Fruit fly (Drosophila melanogaster) whole organism, embryonic: Measurements from ENCODE around the gene ATPsynO.

Source experiments
- Awh ChIP-seq: fragments of 200-800 bp; sonication (Bioruptor generic); IDR thresholded peaks from 2 replicates; pipeline ENCODE4, ENCODE4 v1.3.6; 2022; ENCODE audit warnings: missing biosample characterization, missing genetic modification characterization
- CG10321 ChIP-seq: fragments of 200-800 bp; sonication (Bioruptor generic); IDR thresholded peaks from 2 replicates; pipeline ENCODE4 v1.3.6; 2022; ENCODE audit warnings: missing biosample characterization, missing genetic modification characterization
- CG10979 ChIP-seq: fragments of 200-800 bp; sonication (Bioruptor generic); optimal IDR thresholded peaks from 2 replicates; lab custom pipeline; 2018; ENCODE audit warnings: missing biosample characterization, mild to moderate bottlenecking, missing genetic modification characterization, moderate library complexity
- CG11247 ChIP-seq: fragments of 200-800 bp; sonication (Bioruptor generic); IDR thresholded peaks from 2 replicates; pipeline ENCODE4 v1.3.6; 2022; ENCODE audit warnings: missing biosample characterization, missing genetic modification characterization
- CG12391 ChIP-seq: fragments of 200-800 bp; sonication (Bioruptor generic); optimal IDR thresholded peaks from 3 replicates; lab custom pipeline; 2018; ENCODE audit warnings: missing biosample characterization, mild to moderate bottlenecking, missing genetic modification characterization, moderate library complexity
- CG13296 ChIP-seq: fragments of 200-800 bp; sonication (Bioruptor generic); optimal IDR thresholded peaks from 3 replicates; lab custom pipeline; 2018; ENCODE audit warnings: missing biosample characterization, mild to moderate bottlenecking, missing genetic modification characterization
- CG14050 ChIP-seq: fragments of 200-800 bp; sonication (Bioruptor generic); IDR thresholded peaks from 3 replicates; pipeline ENCODE4 v1.3.6; 2022; ENCODE audit warnings: missing biosample characterization, missing genetic modification characterization
- CG14441 ChIP-seq: fragments of 200-800 bp; sonication (Bioruptor generic); IDR thresholded peaks from 2 replicates; pipeline ENCODE4 v1.3.6; 2022; ENCODE audit warnings: missing biosample characterization, missing genetic modification characterization
- CG1603 ChIP-seq: fragments of 200-800 bp; sonication (Bioruptor generic); optimal IDR thresholded peaks from 2 replicates; lab custom pipeline; 2019; ENCODE audit warnings: missing biosample characterization, mild to moderate bottlenecking, missing genetic modification characterization, moderate library complexity
- CG1647 ChIP-seq: fragments of 200-800 bp; sonication (Bioruptor generic); optimal IDR thresholded peaks from 3 replicates; lab custom pipeline; 2016; ENCODE audit warnings: missing biosample characterization, missing genetic modification characterization
- CG18011 ChIP-seq: fragments of 200-800 bp; sonication (Bioruptor generic); optimal IDR thresholded peaks from 2 replicates; lab custom pipeline; 2017; ENCODE audit warnings: missing biosample characterization, missing genetic modification characterization, mild to moderate bottlenecking, moderate library complexity, missing genotype
- CG2199 ChIP-seq: fragments of 200-800 bp; sonication (Bioruptor generic); IDR thresholded peaks from 3 replicates; pipeline ENCODE4 v1.3.6; 2022; ENCODE audit warnings: missing biosample characterization, missing genetic modification characterization
- CG2202 ChIP-seq: fragments of 200-800 bp; sonication (Bioruptor generic); optimal IDR thresholded peaks from 2 replicates; lab custom pipeline; 2018; ENCODE audit warnings: missing biosample characterization, mild to moderate bottlenecking, missing genetic modification characterization
- CG2712 ChIP-seq: fragments of 200-800 bp; optimal IDR thresholded peaks from 3 replicates; lab custom pipeline; 2019; ENCODE audit warnings: missing biosample characterization, mild to moderate bottlenecking, missing genetic modification characterization, moderate library complexity
- CG30020 ChIP-seq: fragments of 200-800 bp; optimal IDR thresholded peaks from 2 replicates; lab custom pipeline; 2019; ENCODE audit warnings: missing biosample characterization, mild to moderate bottlenecking, missing genetic modification characterization, moderate library complexity
- CG32767 ChIP-seq: fragments of 200-800 bp; sonication (Bioruptor generic); IDR thresholded peaks from 2 replicates; pipeline ENCODE4 v1.3.6; 2022; ENCODE audit warnings: missing biosample characterization, missing genetic modification characterization
- CG34224 ChIP-seq: fragments of 200-800 bp; sonication (Bioruptor generic); IDR thresholded peaks from 3 replicates; pipeline ENCODE4 v1.3.6; 2022; ENCODE audit warnings: missing biosample characterization, missing genetic modification characterization; ENCODE audit not compliant: partially characterized antibody
- CG34422 ChIP-seq: fragments of 200-800 bp; sonication (Bioruptor generic); IDR thresholded peaks from 3 replicates; pipeline ENCODE4 v1.3.6; 2022; ENCODE audit warnings: missing biosample characterization, missing genetic modification characterization
- CG4820 ChIP-seq: fragments of 200-800 bp; sonication (Bioruptor generic); optimal IDR thresholded peaks from 3 replicates; lab custom pipeline; 2016; ENCODE audit warnings: missing biosample characterization, missing genetic modification characterization
- CG4854 ChIP-seq: fragments of 200-800 bp; sonication (Bioruptor generic); optimal IDR thresholded peaks from 2 replicates; lab custom pipeline; 2016; ENCODE audit warnings: missing biosample characterization, missing genetic modification characterization, inconsistent platforms
- CG5245 ChIP-seq: fragments of 200-800 bp; sonication (Bioruptor generic); optimal IDR thresholded peaks from 3 replicates; lab custom pipeline; 2016; ENCODE audit warnings: missing biosample characterization, missing genetic modification characterization
- CG6254 ChIP-seq: fragments of 200-800 bp; sonication (Bioruptor generic); optimal IDR thresholded peaks from 3 replicates; lab custom pipeline; 2017; ENCODE audit warnings: mild to moderate bottlenecking, missing biosample characterization, missing genetic modification reagents, missing genetic modification characterization
- CG9437 ChIP-seq: fragments of 200-800 bp; sonication (Bioruptor generic); optimal IDR thresholded peaks from 2 replicates; lab custom pipeline; 2018; ENCODE audit warnings: missing biosample characterization, mild to moderate bottlenecking, missing genetic modification characterization
- CHES-1-like ChIP-seq: fragments of 200-800 bp; sonication (Bioruptor generic); optimal IDR thresholded peaks from 2 replicates; lab custom pipeline; 2016; ENCODE audit warnings: missing biosample characterization, missing genetic modification characterization
- D19A ChIP-seq: fragments of 200-800 bp; optimal IDR thresholded peaks from 3 replicates; lab custom pipeline; 2019; ENCODE audit warnings: missing biosample characterization, mild to moderate bottlenecking, missing genetic modification characterization, moderate library complexity
- Fer3 ChIP-seq: fragments of 200-800 bp; sonication (Bioruptor generic); optimal IDR thresholded peaks from 2 replicates; lab custom pipeline; 2018; ENCODE audit warnings: missing biosample characterization, mild to moderate bottlenecking, missing genetic modification characterization, moderate library complexity
- Gug ChIP-seq: fragments of 200-800 bp; sonication (Bioruptor generic); IDR thresholded peaks from 4 replicates; pipeline ENCODE4 v1.3.6; 2022; ENCODE audit warnings: missing biosample characterization, missing genetic modification characterization
- HmgD ChIP-seq: fragments of 200-800 bp; sonication (Bioruptor generic); optimal IDR thresholded peaks from 3 replicates; lab custom pipeline; 2016; ENCODE audit warnings: missing biosample characterization, missing genetic modification characterization
- Hr78 ChIP-seq, 2 experiments: fragments of 200-800 bp in 1 of 2; fragments of >200 bp in 1 of 2; sonication (Bioruptor generic) in 1 of 2; optimal IDR thresholded peaks; 2 replicates each; lab custom pipeline; 2017 to 2019; ENCODE audit warnings: missing biosample characterization in 2 of 2, missing genetic modification characterization in 2 of 2, mild to moderate bottlenecking in 1 of 2, moderate library complexity in 1 of 2
- Hsf ChIP-seq: fragments of 200-800 bp; sonication (Bioruptor generic); optimal IDR thresholded peaks from 3 replicates; lab custom pipeline; 2016; ENCODE audit warnings: missing biosample characterization, missing genetic modification characterization
- Med ChIP-seq: fragments of 200-800 bp; sonication (Bioruptor generic); peaks from one replicate; lab custom pipeline; 2016; ENCODE audit warnings: missing biosample characterization, missing genetic modification characterization, mild to moderate bottlenecking, inconsistent platforms, moderate library complexity
- Rfx ChIP-seq: fragments of 200-800 bp; sonication (Bioruptor generic); IDR thresholded peaks from 2 replicates; pipeline ENCODE4 v1.3.6; 2022; ENCODE audit warnings: missing biosample characterization, missing genetic modification characterization
- Rx ChIP-seq: fragments of 200-800 bp; sonication (Bioruptor generic); IDR thresholded peaks from 2 replicates; pipeline ENCODE4 v1.3.6; 2022; ENCODE audit warnings: missing biosample characterization, missing genetic modification characterization
- Sox100B ChIP-seq: fragments of 200-800 bp; sonication (Bioruptor generic); optimal IDR thresholded peaks from 3 replicates; lab custom pipeline; 2018; ENCODE audit warnings: missing biosample characterization, mild to moderate bottlenecking, missing genetic modification characterization
- Sry-β ChIP-seq: fragments of 200-800 bp; sonication (Bioruptor generic); optimal IDR thresholded peaks from 2 replicates; lab custom pipeline; 2018; ENCODE audit warnings: missing biosample characterization, mild to moderate bottlenecking, missing genetic modification characterization, moderate library complexity
- YL-1 ChIP-seq: fragments of 200-800 bp; sonication (Bioruptor generic); optimal IDR thresholded peaks from 3 replicates; lab custom pipeline; 2017; ENCODE audit warnings: missing biosample characterization, mild to moderate bottlenecking, missing genetic modification characterization
- ab ChIP-seq: fragments of 200-800 bp; sonication (Bioruptor generic); optimal IDR thresholded peaks from 2 replicates; lab custom pipeline; 2016; ENCODE audit warnings: missing biosample characterization, missing genetic modification characterization
- bcd ChIP-seq: fragments of 200-800 bp; sonication (Bioruptor generic); optimal IDR thresholded peaks from 2 replicates; lab custom pipeline; 2017; ENCODE audit warnings: missing biosample characterization, mild to moderate bottlenecking, missing genetic modification characterization
- btn ChIP-seq: fragments of 200-800 bp; sonication (Bioruptor generic); optimal IDR thresholded peaks from 2 replicates; lab custom pipeline; 2016; ENCODE audit warnings: missing biosample characterization, missing genetic modification characterization
- cwo ChIP-seq: fragments of 200-800 bp; sonication (Bioruptor generic); optimal IDR thresholded peaks from 3 replicates; lab custom pipeline; 2017; ENCODE audit warnings: missing biosample characterization, missing genetic modification characterization, mild to moderate bottlenecking, moderate library complexity, missing genetic modification reagents
- jigr1 ChIP-seq: fragments of 200-800 bp; sonication (Bioruptor generic); IDR thresholded peaks from 3 replicates; pipeline ENCODE4 v1.3.6; 2022; ENCODE audit warnings: missing biosample characterization, missing genetic modification characterization
- lilli ChIP-seq: fragments of 200-800 bp; sonication (Bioruptor generic); optimal IDR thresholded peaks from 3 replicates; lab custom pipeline; 2016; ENCODE audit warnings: missing biosample characterization, missing genetic modification characterization
- lmd ChIP-seq: fragments of 200-800 bp; sonication (Bioruptor generic); IDR thresholded peaks from 2 replicates; pipeline ENCODE4 v1.3.6; 2022; ENCODE audit warnings: missing biosample characterization, missing genetic modification characterization
- lola ChIP-seq, 3 experiments: fragments of >200 bp in 2 of 3; fragments of 200-800 bp in 1 of 3; sonication (Bioruptor generic) in 1 of 3; optimal IDR thresholded peaks; 2 replicates each; lab custom pipeline; 2017 to 2019; ENCODE audit warnings: missing biosample characterization in 3 of 3, missing genetic modification characterization in 3 of 3, mild to moderate bottlenecking in 1 of 3, moderate library complexity in 1 of 3
- oc ChIP-seq: fragments of 200-800 bp; sonication (Bioruptor generic); optimal IDR thresholded peaks from 2 replicates; lab custom pipeline; 2018; ENCODE audit warnings: missing biosample characterization, mild to moderate bottlenecking, missing genetic modification characterization, moderate library complexity
- ro ChIP-seq: fragments of 200-800 bp; sonication (Bioruptor generic); IDR thresholded peaks from 2 replicates; pipeline ENCODE4 v1.3.6; 2022; ENCODE audit warnings: missing biosample characterization, missing genetic modification characterization
- sd ChIP-seq: fragments of 200-800 bp; sonication (Bioruptor generic); optimal IDR thresholded peaks from 3 replicates; lab custom pipeline; 2018; ENCODE audit warnings: missing biosample characterization, mild to moderate bottlenecking, missing genetic modification characterization, moderate library complexity
- sens ChIP-seq: fragments of 200-800 bp; sonication (Bioruptor generic); peaks from one replicate; lab custom pipeline; 2016; ENCODE audit warnings: missing biosample characterization, missing genetic modification characterization
- shn ChIP-seq: fragments of 200-800 bp; sonication (Bioruptor generic); optimal IDR thresholded peaks from 3 replicates; lab custom pipeline; 2016; ENCODE audit warnings: missing biosample characterization, missing genetic modification characterization
- stwl ChIP-seq: fragments of 200-800 bp; sonication (Bioruptor generic); optimal IDR thresholded peaks from 3 replicates; lab custom pipeline; 2018; ENCODE audit warnings: missing biosample characterization, mild to moderate bottlenecking, missing genetic modification characterization, moderate library complexity
- tap ChIP-seq: fragments of 200-800 bp; optimal IDR thresholded peaks from 3 replicates; lab custom pipeline; 2019; ENCODE audit warnings: missing biosample characterization, mild to moderate bottlenecking, missing genetic modification characterization, moderate library complexity
- vnd ChIP-seq: fragments of 200-800 bp; sonication (Bioruptor generic); IDR thresholded peaks from 3 replicates; pipeline ENCODE4 v1.3.6; 2022; ENCODE audit warnings: missing biosample characterization, missing genetic modification characterization; ENCODE audit not compliant: partially characterized antibody

ATPsynO gene

dm6 chr3R:15243452-15243851 is 21.9 kb upstream of the ATPsynO start:
- TF ChIP-seq cwo (GFP tag; lab: Kevin White, UChicago) (peak; percentile 81), Hsf (GFP tag; lab: Kevin White, UChicago) (no peak), CG30020 (no peak), CG18011 (no peak), sens (GFP tag; lab: Kevin White, UChicago) (peak; percentile 42), HmgD (GFP tag; lab: Kevin White, UChicago) (no peak), vnd (no peak), Sry-β (GFP tag; lab: Kevin White, UChicago) (no peak), btn (GFP tag; lab: Kevin White, UChicago) (no peak), CG10321 (peak; percentile 97), Hr78 (GFP tag; optimal IDR thresholded peaks at IDR 0.05; lab: Kevin White, UChicago) (peak in 1 of 2 experiments; percentile 68), shn (GFP tag; lab: Kevin White, UChicago) (no peak), CG11247 (GFP tag; lab: Robert Waterston, UW) (no peak), stwl (tag; lab: Kevin White, UChicago) (no peak), D19A (tag; lab: Kevin White, UChicago) (no peak), oc (tag; lab: Kevin White, UChicago) (peak; percentile 25), Rx (GFP tag; lab: Robert Waterston, UW) (no peak), CG4854 (no peak), CHES-1-like (GFP tag; lab: Kevin White, UChicago) (peak; percentile 39), CG12391 (tag; lab: Kevin White, UChicago) (no peak), CG9437 (GFP tag; lab: Kevin White, UChicago) (no peak), ab (GFP tag; lab: Kevin White, UChicago) (no peak), CG6254 (no peak), Gug (GFP tag; lab: Robert Waterston, UW) (no peak), CG32767 (GFP tag; lab: Robert Waterston, UW) (no peak), CG5245 (GFP tag; lab: Kevin White, UChicago) (no peak), CG2712 (no peak), lola (GFP tag; optimal IDR thresholded peaks at IDR 0.05; lab: Kevin White, UChicago) (no peak), CG1647 (no peak), tap (tag; lab: Kevin White, UChicago) (no peak), YL-1 (GFP tag; lab: Kevin White, UChicago) (peak; percentile 94), Awh (GFP tag; lab: Robert Waterston, UW) (no peak), Sox100B (GFP tag; lab: Kevin White, UChicago) (no peak), CG34224 (GFP tag; lab: Robert Waterston, UW) (no peak), CG2199 (GFP tag; lab: Robert Waterston, UW) (0 out of 3 replicates have a peak, but pooled peaks have one; percentile 37), CG4820 (no peak), CG13296 (GFP tag; lab: Kevin White, UChicago) (no peak), CG10979 (tag; lab: Kevin White, UChicago) (no peak), Rfx (GFP tag; lab: Robert Waterston, UW) (no peak), sd (tag; lab: Kevin White, UChicago) (peak; percentile 97), ro (GFP tag; lab: Robert Waterston, UW) (no peak), CG34422 (GFP tag; lab: Robert Waterston, UW) (peak; percentile 93), CG1603 (tag; lab: Kevin White, UChicago) (no peak), lilli (peak; percentile 30), CG14050 (no peak), Fer3 (tag; lab: Kevin White, UChicago) (no peak), lmd (GFP tag; lab: Robert Waterston, UW) (no peak), CG2202 (tag; lab: Kevin White, UChicago) (no peak), bcd (GFP tag; lab: Kevin White, UChicago) (no peak), jigr1 (GFP tag; lab: Robert Waterston, UW) (no peak), CG14441 (GFP tag; lab: Robert Waterston, UW) (no peak), Med (peak; percentile 53)
